Worm (Caenorhabditis elegans) whole organism, L1 larva: ENCODE data around the gene sem-5.

Experiments
- ceh-82 ChIP-seq, 3 experiments: fragments of 150-350 bp in 1 of 3; sonication (generic microtip) in 2 of 3; optimal IDR thresholded peaks; 2 replicates each; lab custom pipeline; 2014 to 2017; ENCODE audit warnings: missing biosample characterization in 3 of 3, missing genetic modification characterization in 3 of 3
- dsc-1 ChIP-seq: sonication (generic microtip); optimal IDR thresholded peaks from 2 replicates; lab custom pipeline; 2016; ENCODE audit warnings: mild to moderate bottlenecking, missing genetic modification characterization, missing compliant biosample characterization
- efl-1 ChIP-seq, 4 experiments: fragments of 150-350 bp; optimal IDR thresholded peaks in 3 of 4; peaks in 1 of 4; 1 replicate in 1 of 4; 2 replicates in 3 of 4; lab custom pipeline; 2014; ENCODE audit warnings: missing biosample characterization in 2 of 4, missing genetic modification characterization in 2 of 4, missing genetic modification reagents in 2 of 4
- efl-3 ChIP-seq: fragments of 200-800 bp; sonication (Bioruptor generic); optimal IDR thresholded peaks from 2 replicates; lab custom pipeline; 2018; ENCODE audit warnings: mild to moderate bottlenecking, missing genetic modification characterization, missing compliant biosample characterization
- elt-2 ChIP-seq: sonication (generic microtip); optimal IDR thresholded peaks from 2 replicates; lab custom pipeline; 2016; ENCODE audit warnings: missing genetic modification characterization, mild to moderate bottlenecking, inconsistent platforms, missing compliant biosample characterization, missing genetic modification reagents
- elt-3 ChIP-seq, 6 experiments: fragments of 150-350 bp in 1 of 6; sonication (generic microtip); optimal IDR thresholded peaks; 2 replicates each; lab custom pipeline; 2017 to 2018; ENCODE audit warnings: missing biosample characterization in 6 of 6, missing genetic modification characterization in 6 of 6, inconsistent platforms in 1 of 6
- lin-15B ChIP-seq: fragments of 150-350 bp; sonication (generic microtip); optimal IDR thresholded peaks from 3 replicates; lab custom pipeline; 2014; ENCODE audit warnings: missing biosample characterization, missing genetic modification characterization
- mdl-1 ChIP-seq, 2 experiments: fragments of 150-350 bp; optimal IDR thresholded peaks; 2 replicates each; lab custom pipeline; 2014 to 2017; ENCODE audit warnings: missing biosample characterization in 2 of 2, missing genetic modification characterization in 2 of 2, inconsistent platforms in 1 of 2
- mef-2 ChIP-seq: fragments of 150-350 bp; optimal IDR thresholded peaks from 2 replicates; lab custom pipeline; 2014; ENCODE audit warnings: missing biosample characterization, missing genetic modification characterization
- nhr-12 ChIP-seq: sonication (generic microtip); optimal IDR thresholded peaks from 2 replicates; lab custom pipeline; 2017; ENCODE audit warnings: missing biosample characterization, missing genetic modification characterization
- nhr-90 ChIP-seq: sonication (generic microtip); optimal IDR thresholded peaks from 2 replicates; lab custom pipeline; 2016; ENCODE audit warnings: mild to moderate bottlenecking, missing genetic modification characterization, missing compliant biosample characterization; ENCODE audit not compliant: poor library complexity
- pqm-1 ChIP-seq: sonication (generic microtip); optimal IDR thresholded peaks from 3 replicates; lab custom pipeline; 2017; ENCODE audit warnings: missing biosample characterization, missing genetic modification characterization
- snpc-4 ChIP-seq: fragments of 150-350 bp; optimal IDR thresholded peaks from 2 replicates; lab custom pipeline; 2014; ENCODE audit warnings: missing biosample characterization, missing genetic modification characterization
- sup-37 ChIP-seq: fragments of 200-800 bp; sonication (Bioruptor generic); optimal IDR thresholded peaks from 2 replicates; lab custom pipeline; 2018; ENCODE audit warnings: mild to moderate bottlenecking, missing genetic modification characterization, missing compliant biosample characterization

DNA sequence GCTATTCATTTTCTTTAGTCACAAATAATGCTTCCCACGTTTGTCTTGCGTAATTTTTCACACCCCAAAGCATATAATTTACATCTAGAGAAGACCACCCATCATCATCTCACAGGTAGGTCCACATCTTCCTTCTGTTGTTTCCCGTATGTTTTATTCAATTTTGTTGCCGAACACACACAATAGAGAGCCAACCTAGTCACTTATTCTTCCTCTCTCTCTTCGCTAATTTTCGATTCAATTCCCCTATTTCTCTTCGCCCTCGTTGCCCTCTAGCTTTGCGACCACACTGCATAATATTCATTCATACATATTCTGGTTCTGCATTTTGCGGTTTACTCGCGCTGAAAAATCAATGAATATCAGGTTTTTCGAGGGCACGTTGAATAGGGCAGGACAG is 44.4 kb upstream of the sem-5 start:
- no peak for TF ChIP-seq efl-3 (GFP tag; lab: Kevin White, UChicago)
- no peak for TF ChIP-seq nhr-12 (tag; lab: Kevin White, UChicago)
- TF ChIP-seq dsc-1 (tag; lab: Kevin White, UChicago), result no peak
- TF ChIP-seq mef-2 (tag; lab: Kevin White, UChicago), result no peak
- TF ChIP-seq mdl-1 (tag; optimal IDR thresholded peaks at IDR 0.05; lab: Kevin White, UChicago), result no peak
- TF ChIP-seq elt-2 (tag; lab: Kevin White, UChicago), result no peak
- no peak for TF ChIP-seq snpc-4
- TF ChIP-seq sup-37 (GFP tag; lab: Kevin White, UChicago), result no peak
- no peak for TF ChIP-seq efl-1 (optimal IDR thresholded peaks at IDR 0.05; lab: Kevin White, UChicago)
- no peak for TF ChIP-seq efl-1 (GFP tag; optimal IDR thresholded peaks at IDR 0.05 in 1 of 2; lab: Kevin White, UChicago)
- TF ChIP-seq lin-15B, result no peak
- TF ChIP-seq nhr-90 (tag; lab: Kevin White, UChicago), result no peak
- no peak for TF ChIP-seq ceh-82 (tag; optimal IDR thresholded peaks at IDR 0.05; lab: Kevin White, UChicago)
- TF ChIP-seq elt-3 (tag; optimal IDR thresholded peaks at IDR 0.05; lab: Kevin White, UChicago), result no peak
- TF ChIP-seq pqm-1 (tag; lab: Kevin White, UChicago), result no peak
